Fruit fly (Drosophila melanogaster) whole organism, embryonic: ENCODE measurements around the gene bumpel.

Experiments
- B-H1 ChIP-seq: fragments of 200-800 bp; sonication (Bioruptor generic); IDR thresholded peaks from 3 replicates; pipeline ENCODE4 v1.3.6; 2022; ENCODE audit warnings: missing biosample characterization, missing genetic modification characterization
- Bgb ChIP-seq: fragments of 200-800 bp; sonication (Bioruptor generic); IDR thresholded peaks from 2 replicates; pipeline ENCODE4 v1.3.6; 2022; ENCODE audit warnings: missing biosample characterization, missing genetic modification characterization; ENCODE audit not compliant: partially characterized antibody
- CG10654 ChIP-seq: fragments of 200-800 bp; sonication (Bioruptor generic); optimal IDR thresholded peaks from 2 replicates; lab custom pipeline; 2016; ENCODE audit warnings: missing biosample characterization, missing genetic modification characterization
- CG12155 ChIP-seq: fragments of 200-800 bp; sonication (Bioruptor generic); optimal IDR thresholded peaks from 3 replicates; lab custom pipeline; 2016; ENCODE audit warnings: missing biosample characterization, missing genetic modification characterization
- CG13287 ChIP-seq: fragments of 200-800 bp; sonication (Bioruptor generic); IDR thresholded peaks from 2 replicates; pipeline ENCODE4 v1.3.6; 2022; ENCODE audit warnings: missing biosample characterization, missing genetic modification characterization; ENCODE audit not compliant: partially characterized antibody
- CG13775 ChIP-seq: fragments of 200-800 bp; sonication (Bioruptor generic); optimal IDR thresholded peaks from 3 replicates; lab custom pipeline; 2017; ENCODE audit warnings: missing biosample characterization, mild to moderate bottlenecking, missing genetic modification characterization
- CG16813 ChIP-seq: fragments of 200-800 bp; sonication (Bioruptor generic); IDR thresholded peaks from 3 replicates; pipeline ENCODE4 v1.3.6; 2022; ENCODE audit warnings: missing biosample characterization, missing genetic modification characterization; ENCODE audit not compliant: partially characterized antibody
- CG17328 ChIP-seq: fragments of 200-800 bp; sonication (Bioruptor generic); IDR thresholded peaks from 2 replicates; pipeline ENCODE4 v1.3.6; 2022; ENCODE audit warnings: missing biosample characterization, missing genetic modification characterization
- CG17385 ChIP-seq: fragments of 200-800 bp; sonication (Bioruptor generic); optimal IDR thresholded peaks from 3 replicates; lab custom pipeline; 2018; ENCODE audit warnings: missing biosample characterization, mild to moderate bottlenecking, missing genetic modification characterization
- CG1832 ChIP-seq: fragments of 200-800 bp; sonication (Bioruptor generic); optimal IDR thresholded peaks from 2 replicates; lab custom pipeline; 2017; ENCODE audit warnings: missing biosample characterization, mild to moderate bottlenecking, missing genetic modification characterization, inconsistent platforms
- CG2116 ChIP-seq: fragments of 200-800 bp; sonication (Bioruptor generic); optimal IDR thresholded peaks from 3 replicates; lab custom pipeline; 2018; ENCODE audit warnings: missing biosample characterization, mild to moderate bottlenecking, missing genetic modification characterization
- CG3407 ChIP-seq: fragments of 200-800 bp; sonication (Bioruptor generic); optimal IDR thresholded peaks from 2 replicates; lab custom pipeline; 2018; ENCODE audit warnings: missing biosample characterization, mild to moderate bottlenecking, missing genetic modification characterization
- CG6765 ChIP-seq: fragments of 200-800 bp; sonication (Bioruptor generic); optimal IDR thresholded peaks from 3 replicates; lab custom pipeline; 2017; ENCODE audit warnings: missing biosample characterization, mild to moderate bottlenecking, missing genetic modification characterization
- CG6813 ChIP-seq: fragments of 200-800 bp; sonication (Bioruptor generic); optimal IDR thresholded peaks from 2 replicates; lab custom pipeline; 2017; ENCODE audit warnings: missing biosample characterization, missing genetic modification characterization, mild to moderate bottlenecking, moderate library complexity, missing genetic modification reagents
- CG7745 ChIP-seq: fragments of 200-800 bp; sonication (Bioruptor generic); optimal IDR thresholded peaks from 2 replicates; lab custom pipeline; 2018; ENCODE audit warnings: missing biosample characterization, mild to moderate bottlenecking, missing genetic modification characterization, moderate library complexity
- CG7963 ChIP-seq: fragments of 200-800 bp; sonication (Bioruptor generic); IDR thresholded peaks from 3 replicates; pipeline ENCODE4 v1.3.6; 2022; ENCODE audit warnings: missing biosample characterization, missing genetic modification characterization; ENCODE audit not compliant: partially characterized antibody
- CG8359 ChIP-seq: fragments of 200-800 bp; sonication (Bioruptor generic); optimal IDR thresholded peaks from 2 replicates; lab custom pipeline; 2017; ENCODE audit warnings: missing biosample characterization, mild to moderate bottlenecking, missing genetic modification characterization, borderline replicate concordance
- CG9797 ChIP-seq: fragments of 200-800 bp; sonication (Bioruptor generic); optimal IDR thresholded peaks from 3 replicates; lab custom pipeline; 2018; ENCODE audit warnings: missing biosample characterization, mild to moderate bottlenecking, missing genetic modification characterization
- CG9876 ChIP-seq: fragments of 200-800 bp; sonication (Bioruptor generic); optimal IDR thresholded peaks from 2 replicates; lab custom pipeline; 2016; ENCODE audit warnings: missing biosample characterization, missing genetic modification characterization
- CTCF ChIP-seq: fragments of 200-800 bp; sonication (Bioruptor generic); optimal IDR thresholded peaks from 2 replicates; lab custom pipeline; 2017; ENCODE audit warnings: missing biosample characterization, mild to moderate bottlenecking, missing genetic modification characterization, moderate library complexity
- Dek ChIP-seq: fragments of 200-800 bp; sonication (Bioruptor generic); optimal IDR thresholded peaks from 3 replicates; lab custom pipeline; 2019; ENCODE audit warnings: missing biosample characterization, mild to moderate bottlenecking, missing genetic modification characterization, moderate library complexity
- Dp ChIP-seq: fragments of 200-800 bp; sonication (Bioruptor generic); optimal IDR thresholded peaks from 2 replicates; lab custom pipeline; 2018; ENCODE audit warnings: missing biosample characterization, mild to moderate bottlenecking, missing genetic modification characterization, moderate library complexity
- Elba2 ChIP-seq: fragments of 200-800 bp; sonication (Bioruptor generic); optimal IDR thresholded peaks from 3 replicates; lab custom pipeline; 2016; ENCODE audit warnings: missing biosample characterization, missing genetic modification characterization
- Fer2 ChIP-seq: fragments of 200-800 bp; sonication (Bioruptor generic); optimal IDR thresholded peaks from 2 replicates; lab custom pipeline; 2018; ENCODE audit warnings: missing biosample characterization, mild to moderate bottlenecking, missing genetic modification characterization, moderate library complexity
- Fer3 ChIP-seq: fragments of 200-800 bp; sonication (Bioruptor generic); optimal IDR thresholded peaks from 2 replicates; lab custom pipeline; 2018; ENCODE audit warnings: missing biosample characterization, mild to moderate bottlenecking, missing genetic modification characterization, moderate library complexity
- HmgD ChIP-seq: fragments of 200-800 bp; sonication (Bioruptor generic); optimal IDR thresholded peaks from 3 replicates; lab custom pipeline; 2016; ENCODE audit warnings: missing biosample characterization, missing genetic modification characterization
- Lim3 ChIP-seq: fragments of 200-800 bp; sonication (Bioruptor generic); IDR thresholded peaks from 2 replicates; pipeline ENCODE4 v1.3.6; 2022; ENCODE audit warnings: missing biosample characterization, missing genetic modification characterization
- MBD-R2 ChIP-seq: fragments of 200-800 bp; sonication (Bioruptor generic); IDR thresholded peaks from 2 replicates; pipeline ENCODE4 v1.3.6; 2022; ENCODE audit warnings: missing biosample characterization, missing genetic modification characterization
- Myb ChIP-seq: fragments of 200-800 bp; sonication (Bioruptor generic); optimal IDR thresholded peaks from 2 replicates; lab custom pipeline; 2016; ENCODE audit warnings: missing biosample characterization, missing genetic modification characterization
- NFAT ChIP-seq: fragments of 200-800 bp; sonication (Bioruptor generic); IDR thresholded peaks from 2 replicates; pipeline ENCODE4 v1.3.6; 2022; ENCODE audit warnings: missing biosample characterization, missing genetic modification characterization
- Pdp1 ChIP-seq, 2 experiments: fragments of 200-800 bp; sonication (Bioruptor generic); optimal IDR thresholded peaks; 3 replicates each; lab custom pipeline; 2016; ENCODE audit warnings: missing biosample characterization in 2 of 2, missing genetic modification characterization in 2 of 2, mild to moderate bottlenecking in 1 of 2, moderate library complexity in 1 of 2
- Poxn ChIP-seq: fragments of 200-800 bp; sonication (Bioruptor generic); IDR thresholded peaks from 2 replicates; pipeline ENCODE4 v1.3.6; 2022; ENCODE audit warnings: missing biosample characterization, missing genetic modification characterization
- Sry-β ChIP-seq: fragments of 200-800 bp; sonication (Bioruptor generic); optimal IDR thresholded peaks from 2 replicates; lab custom pipeline; 2018; ENCODE audit warnings: missing biosample characterization, mild to moderate bottlenecking, missing genetic modification characterization, moderate library complexity
- Sry-δ ChIP-seq: fragments of 200-800 bp; sonication (Bioruptor generic); optimal IDR thresholded peaks from 2 replicates; lab custom pipeline; 2016; ENCODE audit warnings: missing biosample characterization, missing genetic modification characterization
- Taf1 ChIP-seq: fragments of 200-800 bp; sonication (Bioruptor generic); IDR thresholded peaks from 2 replicates; pipeline ENCODE4 v1.3.6; 2022; ENCODE audit warnings: missing biosample characterization, missing genetic modification characterization
- chif ChIP-seq, 2 experiments: fragments of 200-800 bp; sonication (Bioruptor generic); optimal IDR thresholded peaks; 3 replicates each; lab custom pipeline; 2016; ENCODE audit warnings: missing biosample characterization in 2 of 2, missing genetic modification characterization in 2 of 2
- chinmo ChIP-seq: fragments of 200-800 bp; sonication (Bioruptor generic); IDR thresholded peaks from 4 replicates; pipeline ENCODE4 v1.3.6; 2022; ENCODE audit warnings: missing biosample characterization, missing genetic modification characterization; ENCODE audit not compliant: partially characterized antibody
- dmrt99B ChIP-seq: fragments of 200-800 bp; sonication (Bioruptor generic); optimal IDR thresholded peaks from 2 replicates; lab custom pipeline; 2018; ENCODE audit warnings: missing biosample characterization, mild to moderate bottlenecking, missing genetic modification characterization, moderate library complexity
- gcm2 ChIP-seq: fragments of 200-800 bp; sonication (Bioruptor generic); optimal IDR thresholded peaks from 2 replicates; lab custom pipeline; 2016; ENCODE audit warnings: missing biosample characterization, missing genetic modification characterization
- inv ChIP-seq: fragments of 200-800 bp; sonication (Bioruptor generic); IDR thresholded peaks from 2 replicates; pipeline ENCODE4 v1.3.6; 2022; ENCODE audit warnings: missing biosample characterization, missing genetic modification characterization; ENCODE audit not compliant: partially characterized antibody
- jumu ChIP-seq: fragments of 200-800 bp; sonication (Bioruptor generic); optimal IDR thresholded peaks from 3 replicates; lab custom pipeline; 2016; ENCODE audit warnings: missing biosample characterization, missing genetic modification characterization
- knrl ChIP-seq: fragments of 200-800 bp; sonication (Bioruptor generic); IDR thresholded peaks from 3 replicates; pipeline ENCODE4 v1.3.6; 2022; ENCODE audit warnings: missing biosample characterization, missing genetic modification characterization; ENCODE audit not compliant: partially characterized antibody
- nerfin-2 ChIP-seq: fragments of 200-800 bp; sonication (Bioruptor generic); IDR thresholded peaks from 2 replicates; pipeline ENCODE4 v1.3.6; 2022; ENCODE audit warnings: missing biosample characterization, missing genetic modification characterization; ENCODE audit not compliant: partially characterized antibody
- p53 ChIP-seq: fragments of 200-800 bp; sonication (Bioruptor generic); optimal IDR thresholded peaks from 2 replicates; lab custom pipeline; 2016; ENCODE audit warnings: missing biosample characterization, missing genetic modification characterization
- run ChIP-seq: fragments of 200-800 bp; sonication (Bioruptor generic); optimal IDR thresholded peaks from 3 replicates; lab custom pipeline; 2018; ENCODE audit warnings: missing biosample characterization, mild to moderate bottlenecking, missing genetic modification characterization
- sd ChIP-seq: fragments of 200-800 bp; sonication (Bioruptor generic); optimal IDR thresholded peaks from 3 replicates; lab custom pipeline; 2018; ENCODE audit warnings: missing biosample characterization, mild to moderate bottlenecking, missing genetic modification characterization, moderate library complexity
- sob ChIP-seq: fragments of 200-800 bp; sonication (Bioruptor generic); IDR thresholded peaks from 2 replicates; pipeline ENCODE4 v1.3.6; 2022; ENCODE audit warnings: missing biosample characterization, missing genetic modification characterization
- tgo ChIP-seq: fragments of 200-800 bp; sonication (Bioruptor generic); IDR thresholded peaks from 3 replicates; pipeline ENCODE4 v1.3.6; 2022; ENCODE audit warnings: missing biosample characterization, missing genetic modification characterization
- zen2 ChIP-seq: fragments of 200-800 bp; sonication (Bioruptor generic); IDR thresholded peaks from 3 replicates; pipeline ENCODE4 v1.3.6; 2022; ENCODE audit warnings: missing biosample characterization, missing genetic modification characterization; ENCODE audit not compliant: partially characterized antibody
- zf30C ChIP-seq: fragments of 200-800 bp; sonication (Bioruptor generic); optimal IDR thresholded peaks from 3 replicates; lab custom pipeline; 2018; ENCODE audit warnings: missing biosample characterization, mild to moderate bottlenecking, missing genetic modification characterization

bumpel gene

dm6 chr3R:11437528-11437927 lies 19.1 kb upstream of the bumpel start, which contains the start of gene CG17230 (continued):
- TF ChIP-seq knrl (GFP tag; lab: Robert Waterston, UW) (peak; percentile 80), HmgD (GFP tag; lab: Kevin White, UChicago) (no peak), CG12155 (no peak), CG7745 (tag; lab: Kevin White, UChicago) (no peak), sd (tag; lab: Kevin White, UChicago) (no peak), Elba2 (GFP tag; lab: Kevin White, UChicago) (no peak), CG6765 (GFP tag; lab: Kevin White, UChicago) (no peak), CG13287 (GFP tag; lab: Robert Waterston, UW) (peak; percentile 82), Sry-β (GFP tag; lab: Kevin White, UChicago) (no peak), CG3407 (GFP tag; lab: Kevin White, UChicago) (no peak), Taf1 (GFP tag; lab: Robert Waterston, UW) (no peak), MBD-R2 (GFP tag; lab: Robert Waterston, UW) (peak; percentile 75), CTCF (GFP tag; lab: Kevin White, UChicago) (peak; percentile 75), CG9876 (GFP tag; lab: Kevin White, UChicago) (no peak), CG7963 (peak; percentile 63; the same call in 2 of the 3 replicates), Poxn (no peak), inv (GFP tag; lab: Robert Waterston, UW) (peak; percentile 76), CG16813 (GFP tag; lab: Robert Waterston, UW) (peak; percentile 88), p53 (GFP tag; lab: Kevin White, UChicago) (no peak), tgo (no peak), sob (GFP tag; lab: Robert Waterston, UW) (0 out of 2 replicates have a peak, but pooled peaks have one; percentile 13), Pdp1 (GFP tag; optimal IDR thresholded peaks at IDR 0.05; lab: Kevin White, UChicago) (no peak), zf30C (GFP tag; lab: Kevin White, UChicago) (peak; percentile 34), CG17328 (GFP tag; lab: Robert Waterston, UW) (0 out of 2 replicates have a peak, but pooled peaks have one; percentile 9), jumu (GFP tag; lab: Kevin White, UChicago) (no peak), Bgb (GFP tag; lab: Robert Waterston, UW) (peak; percentile 87), Dp (peak; percentile 22), CG17385 (no peak), Dek (no peak), CG2116 (GFP tag; lab: Kevin White, UChicago) (peak; percentile 25), CG13775 (GFP tag; lab: Kevin White, UChicago) (no peak), B-H1 (GFP tag; lab: Robert Waterston, UW) (no peak), CG1832 (GFP tag; lab: Kevin White, UChicago) (no peak), CG6813 (GFP tag; lab: Kevin White, UChicago) (no peak), zen2 (GFP tag; lab: Robert Waterston, UW) (no peak; the same call in 2 of the 3 replicates), chinmo (GFP tag; lab: Robert Waterston, UW) (peak; percentile 60; the same call in 1 of the 4 replicates), CG8359 (GFP tag; lab: Kevin White, UChicago) (no peak), run (tag; lab: Kevin White, UChicago) (no peak), Myb (GFP tag; lab: Kevin White, UChicago) (peak; percentile 74), Fer3 (tag; lab: Kevin White, UChicago) (no peak), chif (GFP tag; optimal IDR thresholded peaks at IDR 0.05; lab: Kevin White, UChicago) (no peak), dmrt99B (tag; lab: Kevin White, UChicago) (no peak), Sry-δ (GFP tag; lab: Kevin White, UChicago) (peak; percentile 82), CG9797 (no peak), Fer2 (no peak), CG10654 (GFP tag; lab: Kevin White, UChicago) (no peak), Lim3 (GFP tag; lab: Robert Waterston, UW) (no peak), nerfin-2 (peak; percentile 56; the same call in 1 of the 2 replicates), NFAT (GFP tag; lab: Robert Waterston, UW) (no peak), gcm2 (GFP tag; lab: Kevin White, UChicago) (no peak)
